Worm (Caenorhabditis elegans) whole organism, L4 larva: ENCODE data around the gene pqn-16.
A peak's percentile ranks its signal among the peaks of the same experiment; 100 is the strongest.

Experiments used
- F10B5.3 ChIP-seq: sonication (generic microtip); optimal IDR thresholded peaks from 2 replicates; lab custom pipeline; 2016; ENCODE audit warnings: mild to moderate bottlenecking, missing genetic modification characterization, missing compliant biosample characterization
- F26F4.8 ChIP-seq: fragments of 200-800 bp; sonication (Bioruptor generic); conservative IDR thresholded peaks from 2 replicates; pipeline ENCODE4 v1.3.6; 2022; ENCODE audit warnings: missing genetic modification characterization, missing compliant biosample characterization
- R02D3.7 ChIP-seq: fragments of 150-350 bp; sonication (generic microtip); optimal IDR thresholded peaks from 3 replicates; lab custom pipeline; 2014; ENCODE audit warnings: missing biosample characterization, missing genetic modification characterization
- T26A8.4 ChIP-seq: fragments of 200-800 bp; sonication (Bioruptor generic); IDR thresholded peaks from 2 replicates; pipeline ENCODE4 v1.3.6; 2022; ENCODE audit warnings: missing genetic modification characterization, missing compliant biosample characterization
- Y105C5A.15 ChIP-seq: fragments of 200-800 bp; sonication (Bioruptor generic); IDR thresholded peaks from 2 replicates; pipeline ENCODE4 v1.3.6; 2022; ENCODE audit warnings: missing genetic modification characterization, missing compliant biosample characterization
- aha-1 ChIP-seq: fragments of 150-350 bp; peaks from one replicate; lab custom pipeline; 2014; ENCODE audit warnings: missing biosample characterization, missing genetic modification characterization
- ama-1 ChIP-seq: fragments of 150-350 bp; optimal IDR thresholded peaks from 2 replicates; lab custom pipeline; 2014; ENCODE audit warnings: inconsistent platforms, mixed read lengths
- arid-1 ChIP-seq: fragments of 200-800 bp; sonication (Bioruptor generic); conservative IDR thresholded peaks from 2 replicates; pipeline ENCODE4 v1.3.6; 2022; ENCODE audit warnings: missing genetic modification reagents, missing genetic modification characterization, missing compliant biosample characterization
- ceh-28 ChIP-seq: fragments of 150-350 bp; optimal IDR thresholded peaks from 2 replicates; lab custom pipeline; 2014; ENCODE audit warnings: missing biosample characterization, missing genetic modification reagents, missing genetic modification characterization
- ceh-44 ChIP-seq: fragments of 200-800 bp; sonication (Bioruptor generic); IDR thresholded peaks from 2 replicates; pipeline ENCODE4 v1.3.6; 2022; ENCODE audit warnings: missing genetic modification reagents, missing genetic modification characterization, missing compliant biosample characterization
- ces-1 ChIP-seq: fragments of 150-350 bp; sonication (generic microtip); optimal IDR thresholded peaks from 4 replicates; lab custom pipeline; 2014; ENCODE audit warnings: missing biosample characterization, missing genetic modification reagents, missing genetic modification characterization
- daf-16 ChIP-seq, 3 experiments: sonication (generic microtip); optimal IDR thresholded peaks; 2 replicates each; lab custom pipeline; 2016 to 2017; ENCODE audit warnings: missing genetic modification characterization in 3 of 3, missing genetic modification reagents in 3 of 3, mild to moderate bottlenecking in 2 of 3, missing compliant biosample characterization in 2 of 3, missing biosample characterization in 1 of 3, moderate library complexity in 1 of 3
- dmd-6 ChIP-seq: fragments of 200-800 bp; sonication (Bioruptor generic); IDR thresholded peaks from 2 replicates; pipeline ENCODE4 v1.3.6; 2022; ENCODE audit warnings: missing genetic modification reagents, missing genetic modification characterization, missing compliant biosample characterization
- duxl-1 ChIP-seq: sonication (generic microtip); optimal IDR thresholded peaks from 2 replicates; lab custom pipeline; 2016; ENCODE audit warnings: mild to moderate bottlenecking, missing genetic modification characterization, moderate library complexity, missing compliant biosample characterization; ENCODE audit not compliant: poor library complexity
- egl-43 ChIP-seq: fragments of 200-800 bp; sonication (Bioruptor generic); IDR thresholded peaks from 2 replicates; pipeline ENCODE4 v1.3.6; 2022; ENCODE audit warnings: missing genetic modification reagents, missing genetic modification characterization, missing compliant biosample characterization
- fkh-10 ChIP-seq: fragments of 150-350 bp; optimal IDR thresholded peaks from 2 replicates; lab custom pipeline; 2014; ENCODE audit warnings: missing biosample characterization, missing genetic modification reagents, missing genetic modification characterization
- hlh-11 ChIP-seq: fragments of 200-800 bp; sonication (Bioruptor generic); optimal IDR thresholded peaks from 2 replicates; lab custom pipeline; 2018; ENCODE audit warnings: mild to moderate bottlenecking, missing genetic modification characterization, missing compliant biosample characterization
- hlh-30 ChIP-seq: sonication (generic microtip); optimal IDR thresholded peaks from 2 replicates; lab custom pipeline; 2017; ENCODE audit warnings: antibody characterized with exemption, mild to moderate bottlenecking, missing genetic modification characterization, missing compliant biosample characterization; ENCODE audit not compliant: insufficient read depth
- hmg-1.1 ChIP-seq: fragments of 200-800 bp; sonication (Bioruptor generic); IDR thresholded peaks from 2 replicates; pipeline ENCODE4 v1.3.6; 2022; ENCODE audit warnings: missing genetic modification reagents, missing genetic modification characterization, missing compliant biosample characterization
- lin-39 ChIP-seq: fragments of 150-350 bp; optimal IDR thresholded peaks from 2 replicates; lab custom pipeline; 2014; ENCODE audit warnings: missing biosample characterization, missing genetic modification reagents, missing genetic modification characterization
- madf-9 ChIP-seq: fragments of 200-800 bp; sonication (Bioruptor generic); conservative IDR thresholded peaks from 2 replicates; pipeline ENCODE4 v1.3.6; 2022; ENCODE audit warnings: missing genetic modification reagents, missing genetic modification characterization, missing compliant biosample characterization
- mdl-1 ChIP-seq, 2 experiments: fragments of 150-350 bp in 1 of 2; sonication (generic microtip) in 1 of 2; optimal IDR thresholded peaks; 2 replicates each; lab custom pipeline; 2014 to 2017; ENCODE audit warnings: missing biosample characterization in 2 of 2, missing genetic modification characterization in 2 of 2
- mdt-29 ChIP-seq: fragments of 200-800 bp; sonication (Bioruptor generic); IDR thresholded peaks from 2 replicates; pipeline ENCODE4 v1.3.6; 2022; ENCODE audit warnings: missing genetic modification reagents, missing genetic modification characterization, missing compliant biosample characterization
- mep-1 ChIP-seq: fragments of 150-350 bp; sonication (generic microtip); optimal IDR thresholded peaks from 3 replicates; lab custom pipeline; 2014; ENCODE audit warnings: missing biosample characterization, missing genetic modification characterization
- mxl-3 ChIP-seq: fragments of 200-800 bp; sonication (Bioruptor generic); optimal IDR thresholded peaks from 2 replicates; lab custom pipeline; 2018; ENCODE audit warnings: mild to moderate bottlenecking, missing genetic modification characterization, missing compliant biosample characterization
- nhr-237 ChIP-seq: sonication (generic microtip); optimal IDR thresholded peaks from 2 replicates; lab custom pipeline; 2017; ENCODE audit warnings: missing biosample characterization, missing genetic modification characterization
- nhr-25 ChIP-seq: sonication (generic microtip); optimal IDR thresholded peaks from 2 replicates; lab custom pipeline; 2017; ENCODE audit warnings: missing genetic modification characterization, mild to moderate bottlenecking, missing compliant biosample characterization, antibody characterized with exemption, moderate library complexity, borderline replicate concordance; ENCODE audit not compliant: insufficient read depth
- nhr-41 ChIP-seq: fragments of 200-800 bp; sonication (Bioruptor generic); IDR thresholded peaks from 2 replicates; pipeline ENCODE4 v1.3.6; 2022; ENCODE audit warnings: missing genetic modification reagents, missing genetic modification characterization, missing compliant biosample characterization
- nhr-76 ChIP-seq: fragments of 150-350 bp; optimal IDR thresholded peaks from 2 replicates; lab custom pipeline; 2014; ENCODE audit warnings: missing biosample characterization, missing genetic modification characterization
- nhr-77 ChIP-seq: fragments of 150-350 bp; optimal IDR thresholded peaks from 2 replicates; lab custom pipeline; 2014; ENCODE audit warnings: missing biosample characterization, missing genetic modification characterization
- sdz-12 ChIP-seq: fragments of 200-800 bp; sonication (Bioruptor generic); optimal IDR thresholded peaks from 2 replicates; lab custom pipeline; 2018; ENCODE audit warnings: mild to moderate bottlenecking, missing genetic modification characterization, missing compliant biosample characterization
- set-16 ChIP-seq: fragments of 200-800 bp; sonication (Bioruptor generic); IDR thresholded peaks from 2 replicates; pipeline ENCODE4 v1.3.6; 2022; ENCODE audit warnings: missing genetic modification reagents, missing genetic modification characterization, missing compliant biosample characterization
- spr-3 ChIP-seq: fragments of 200-800 bp; sonication (Bioruptor generic); optimal IDR thresholded peaks from 2 replicates; lab custom pipeline; 2018; ENCODE audit warnings: mild to moderate bottlenecking, missing genetic modification characterization, missing compliant biosample characterization
- tag-97 ChIP-seq: fragments of 200-800 bp; sonication (Bioruptor generic); IDR thresholded peaks from 2 replicates; pipeline ENCODE4 v1.3.6; 2022; ENCODE audit warnings: missing genetic modification characterization, missing compliant biosample characterization
- tra-1 ChIP-seq: fragments of 200-800 bp; sonication (Bioruptor generic); IDR thresholded peaks from 2 replicates; pipeline ENCODE4 v1.3.6; 2022; ENCODE audit warnings: missing genetic modification reagents, missing genetic modification characterization, missing compliant biosample characterization
- unc-130 ChIP-seq: sonication (generic microtip); optimal IDR thresholded peaks from 2 replicates; lab custom pipeline; 2016; ENCODE audit warnings: missing genetic modification reagents, missing genetic modification characterization, missing compliant biosample characterization
- unc-39 ChIP-seq: sonication (generic microtip); optimal IDR thresholded peaks from 2 replicates; lab custom pipeline; 2017; ENCODE audit warnings: missing biosample characterization, missing genetic modification characterization
- unc-62 ChIP-seq, 3 experiments: fragments of 150-350 bp in 1 of 3; sonication (generic microtip); optimal IDR thresholded peaks in 2 of 3; peaks in 1 of 3; 1 replicate in 1 of 3; 2 replicates in 2 of 3; lab custom pipeline; 2014 to 2017; ENCODE audit warnings: missing biosample characterization in 3 of 3, missing genetic modification characterization in 3 of 3, missing genetic modification reagents in 3 of 3, missing genotype in 1 of 3
- zfp-3 ChIP-seq: fragments of 200-800 bp; sonication (Bioruptor generic); conservative IDR thresholded peaks from 2 replicates; pipeline ENCODE4 v1.3.6; 2022; ENCODE audit warnings: missing genetic modification reagents, missing genetic modification characterization, missing compliant biosample characterization
- ztf-7 ChIP-seq: fragments of 150-350 bp; optimal IDR thresholded peaks from 2 replicates; lab custom pipeline; 2014; ENCODE audit warnings: missing biosample characterization, missing genetic modification characterization

Gene pqn-16

ce11 chrV:9154772-9155171 lies 19.1 kb upstream of the pqn-16 start, which contains the start of gene B0222.5:
Gene B0222.5, minus strand, starts transcription at chrV:9154872.
- no peak for TF ChIP-seq F26F4.8
- TF ChIP-seq aha-1 (tag; lab: Kevin White, UChicago): peak; percentile 66
- TF ChIP-seq Y105C5A.15 (GFP tag; lab: Robert Waterston, UW): no peak

ce11 chrV:9155616-9156015 lies 18.3 kb upstream of the pqn-16 start:
- peak; percentile 91 for TF ChIP-seq mdt-29 (GFP tag; lab: Robert Waterston, UW)
- no peak for TF ChIP-seq lin-39
- TF ChIP-seq, all 104 proteins: peak for 1

- TF ChIP-seq ceh-28 (tag; lab: Kevin White, UChicago) (no peak), daf-16 (GFP tag; optimal IDR thresholded peaks at IDR 0.05; lab: Kevin White, UChicago) (no peak), daf-16 (tag; optimal IDR thresholded peaks at IDR 0.05; lab: Kevin White, UChicago) (no peak), duxl-1 (no peak), nhr-25 (no peak), sdz-12 (no peak), F10B5.3 (tag; lab: Kevin White, UChicago) (no peak), nhr-237 (tag; lab: Kevin White, UChicago) (no peak), nhr-76 (tag; lab: Kevin White, UChicago) (no peak), nhr-77 (no peak), nhr-41 (GFP tag; lab: Robert Waterston, UW) (no peak), unc-130 (no peak), fkh-10 (GFP tag; lab: Kevin White, UChicago) (no peak), ceh-44 (GFP tag; lab: Robert Waterston, UW) (no peak), hmg-1.1 (no peak), tag-97 (GFP tag; lab: Robert Waterston, UW) (no peak), unc-39 (tag; lab: Kevin White, UChicago) (no peak)
These were observed 17.2 kb upstream of the pqn-16 start, which contains the start of gene B0222.15 for ce11 chrV:9156679-9157078. Gene B0222.15, minus strand, starts transcription at chrV:9156779.

ce11 chrV:9157597-9157996 lies 16.3 kb upstream of the pqn-16 start:
- TF ChIP-seq arid-1 (GFP tag; lab: Robert Waterston, UW) (no peak), ces-1 (GFP tag; lab: Kevin White, UChicago) (peak; percentile 80), fkh-10 (GFP tag; lab: Kevin White, UChicago) (peak; percentile 81), mdl-1 (tag; optimal IDR thresholded peaks at IDR 0.05; lab: Kevin White, UChicago) (peak in 1 of 2 experiments; percentile 2)
- TF ChIP-seq, all 104 proteins: peak for 3

DNA sequence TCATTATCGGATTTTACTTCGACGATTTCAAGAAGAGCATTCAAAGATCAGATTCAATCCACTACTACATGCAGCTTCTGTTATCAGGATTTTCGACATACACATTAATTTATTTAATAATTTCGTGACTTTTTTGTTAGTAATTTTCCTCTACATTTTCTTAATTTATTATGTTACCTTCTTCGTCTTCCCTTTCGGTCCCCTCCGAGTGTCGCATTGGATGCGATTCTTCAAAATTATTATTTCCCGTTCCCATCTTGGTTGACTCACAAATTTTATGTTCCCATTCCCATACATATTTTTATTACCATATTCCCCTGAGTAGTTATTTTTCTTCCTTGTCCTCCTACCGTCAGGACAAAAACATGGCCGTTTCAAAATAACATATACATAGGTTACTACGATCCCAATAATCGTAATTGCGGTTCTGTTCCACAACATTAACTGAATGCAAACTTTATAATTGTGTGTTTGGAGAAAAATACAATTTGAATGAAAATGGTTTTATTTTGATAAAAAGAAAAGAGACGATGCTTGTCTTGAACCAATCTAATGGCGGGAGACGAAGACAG lies 14.7 kb upstream of the pqn-16 start:
- TF ChIP-seq zfp-3 (GFP tag; lab: Robert Waterston, UW): peak; percentile 74; the same call in 1 of the 2 replicates
- TF ChIP-seq ama-1 (lab: Kevin White, UChicago): peak; percentile 79
- TF ChIP-seq mep-1 (tag; lab: Kevin White, UChicago): peak; percentile 27
- TF ChIP-seq T26A8.4 (GFP tag; lab: Robert Waterston, UW): peak; percentile 82

DNA sequence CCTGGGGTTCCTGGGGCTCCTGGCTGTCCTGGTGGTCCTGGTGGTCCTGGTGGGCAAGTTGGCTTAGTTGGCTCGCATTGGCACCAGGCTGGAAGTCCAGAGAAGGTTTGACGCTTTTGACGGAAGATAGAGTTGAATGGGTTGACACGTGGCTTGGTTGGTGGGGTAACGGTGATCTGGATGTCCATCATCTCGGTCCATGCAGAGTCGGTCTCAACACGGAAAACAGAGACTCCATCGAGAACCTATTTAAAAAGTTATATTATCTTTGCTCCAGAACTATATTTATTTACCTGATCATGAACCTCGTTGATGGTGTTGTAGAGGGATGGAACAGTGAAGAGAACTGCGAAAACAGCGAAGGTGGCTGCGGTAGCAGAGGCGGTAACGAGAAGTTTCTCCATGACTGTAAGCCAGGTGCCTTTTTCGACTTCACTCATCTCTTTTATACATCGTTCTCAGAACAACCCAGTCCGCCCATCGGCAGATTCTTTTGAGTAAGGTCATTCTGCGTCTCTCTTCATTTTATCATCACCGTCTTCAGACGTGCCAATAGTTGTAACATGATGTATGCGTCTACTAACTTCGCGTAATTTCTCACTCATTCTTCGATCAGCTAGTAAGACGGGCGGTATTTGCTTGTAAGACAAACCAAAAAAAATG lies 13.5 kb upstream of the pqn-16 start, which contains the start of gene col-144:
col-144 (minus strand) TSS at position 419 of the 663 bp plus-strand sequence.
- TF ChIP-seq mxl-3 (GFP tag; lab: Kevin White, UChicago) (peak; percentile 19), R02D3.7 (no peak), hlh-11 (tag; lab: Kevin White, UChicago) (peak; percentile 40), ztf-7 (tag; lab: Kevin White, UChicago) (no peak), F26F4.8 (no peak), egl-43 (0 out of 2 replicates have a peak, but pooled peaks have one; percentile 16), spr-3 (GFP tag; lab: Kevin White, UChicago) (no peak), unc-62 (GFP tag; optimal IDR thresholded peaks at IDR 0.05 in 1 of 2; lab: Kevin White, UChicago) (peak in 1 of 2 experiments; percentile 17), unc-62 (tag; optimal IDR thresholded peaks at IDR 0.05; lab: Kevin White, UChicago) (no peak), aha-1 (tag; lab: Kevin White, UChicago) (peak; percentile 95), hlh-30 (tag; lab: Kevin White, UChicago) (peak; percentile 41), set-16 (GFP tag; lab: Robert Waterston, UW) (peak; percentile 86), madf-9 (GFP tag; lab: Robert Waterston, UW) (no peak), unc-39 (tag; lab: Kevin White, UChicago) (no peak), tag-97 (GFP tag; lab: Robert Waterston, UW) (no peak), tra-1 (GFP tag; lab: Robert Waterston, UW) (no peak), dmd-6 (GFP tag; lab: Robert Waterston, UW) (no peak)
